Fruit fly (Drosophila melanogaster): ENCODE data around the gene CG32181.

CG32181 gene

DNA sequence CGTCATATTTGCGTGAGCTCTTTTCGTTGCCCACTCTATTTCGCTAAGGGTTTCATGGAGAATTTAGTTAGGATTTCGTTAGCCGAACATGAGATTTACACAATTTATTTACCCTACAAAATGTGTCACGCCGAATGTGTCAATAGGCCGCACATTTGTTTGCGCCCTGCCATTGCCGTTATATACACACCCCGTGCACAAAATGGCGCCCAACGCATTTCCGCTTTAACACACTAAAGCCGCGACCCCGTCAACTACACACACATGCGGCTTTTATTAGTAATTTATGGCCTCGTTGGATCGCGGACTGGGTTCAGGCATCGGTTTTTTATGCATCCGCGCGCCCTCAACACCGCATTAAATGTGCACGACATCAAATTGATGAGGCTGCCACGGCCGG lies 9.0 kb upstream of the CG32181 start, which contains the start of gene Adgf-B:
Gene Adgf-B, minus strand, starts transcription at position 101 of the 400 bp plus-strand sequence.
- peak; percentile 42 for TF ChIP-seq phol (tag; optimal IDR thresholded peaks at IDR 0.05)
- TF ChIP-seq CG15269 (tag; optimal IDR thresholded peaks at IDR 0.05) = no peak
- TF ChIP-seq Med (GFP tag) = peak; percentile 44
- no peak for TF ChIP-seq Sry-β (GFP tag; optimal IDR thresholded peaks at IDR 0.05)
- TF ChIP-seq Ets97D (GFP tag; optimal IDR thresholded peaks at IDR 0.05) = peak; percentile 16

DNA sequence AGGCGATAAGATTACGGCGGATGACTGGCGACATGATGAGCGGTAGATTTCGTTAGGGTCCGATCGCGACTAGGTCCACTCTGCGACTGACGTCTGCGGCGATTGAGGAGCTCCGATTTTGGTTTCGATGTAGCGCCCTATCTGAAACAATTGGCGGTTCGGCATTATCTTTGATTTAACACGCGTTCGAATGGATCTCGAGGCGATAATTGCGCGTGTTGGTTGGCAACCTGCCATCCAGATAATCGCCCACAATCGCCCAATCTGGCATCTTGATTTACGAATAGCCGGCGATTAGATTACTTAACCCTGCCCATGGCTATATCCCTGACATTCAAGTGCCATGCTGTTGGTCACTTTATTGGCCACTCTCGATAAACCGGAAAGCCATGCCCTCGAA lies 5.2 kb upstream of the CG32181 start:
- TF ChIP-seq MTF-1 (GFP tag; optimal IDR thresholded peaks at IDR 0.05; ENCODE audit: borderline replicate concordance) = no peak
- TF ChIP-seq esg (GFP tag; conservative IDR thresholded peaks at IDR 0.05) = no peak
- TF ChIP-seq Spps (tag; optimal IDR thresholded peaks at IDR 0.05) = no peak
- no peak for TF ChIP-seq al (GFP tag; IDR thresholded peaks at IDR 0.05)
- peak; percentile 88 for TF ChIP-seq GATAe (GFP tag; conservative IDR thresholded peaks at IDR 0.05)
- no peak for TF ChIP-seq knrl (GFP tag; IDR thresholded peaks at IDR 0.05; ENCODE audit: partially characterized antibody)
- no peak for TF ChIP-seq CG1792 (GFP tag; optimal IDR thresholded peaks at IDR 0.05)
- TF ChIP-seq CG12219 (GFP tag; optimal IDR thresholded peaks at IDR 0.05) = no peak
- no peak for TF ChIP-seq CG9876 (GFP tag; optimal IDR thresholded peaks at IDR 0.05)
- TF ChIP-seq CG16813 (GFP tag; IDR thresholded peaks at IDR 0.05; ENCODE audit: partially characterized antibody) = no peak
- no peak for TF ChIP-seq CG18764 (GFP tag; optimal IDR thresholded peaks at IDR 0.05)
- no peak for TF ChIP-seq hkb (optimal IDR thresholded peaks at IDR 0.05)
- no peak for TF ChIP-seq hkb (GFP tag; IDR thresholded peaks at IDR 0.05)
- peak; percentile 56 for TF ChIP-seq ftz-f1 (GFP tag; optimal IDR thresholded peaks at IDR 0.05)
- no peak for TF ChIP-seq fd64A (GFP tag; optimal IDR thresholded peaks at IDR 0.05)
- TF ChIP-seq sens-2 (GFP tag; IDR thresholded peaks at IDR 0.05) = 0 out of 2 replicates have a peak, but pooled peaks have one; percentile 20
- TF ChIP-seq CG6765 (GFP tag; optimal IDR thresholded peaks at IDR 0.05) = no peak
- no peak for TF ChIP-seq Eip74EF (GFP tag; optimal IDR thresholded peaks at IDR 0.05)
- TF ChIP-seq tio (GFP tag; optimal IDR thresholded peaks at IDR 0.05) = no peak
- TF ChIP-seq CG43689 (GFP tag; IDR thresholded peaks at IDR 0.05) = no peak
- no peak for TF ChIP-seq Dfd (GFP tag; optimal IDR thresholded peaks at IDR 0.05)
- TF ChIP-seq trh (GFP tag; optimal IDR thresholded peaks at IDR 0.05) = no peak
- TF ChIP-seq CG3726 (GFP tag; IDR thresholded peaks at IDR 0.05) = no peak
- no peak for TF ChIP-seq CG31441 (GFP tag; IDR thresholded peaks at IDR 0.05)
- no peak for TF ChIP-seq mam (GFP tag; optimal IDR thresholded peaks at IDR 0.05)
- 0 out of 3 replicates have a peak, but pooled peaks have one; percentile 34 for TF ChIP-seq vnd (GFP tag; IDR thresholded peaks at IDR 0.05; ENCODE audit: partially characterized antibody)
- no peak for TF ChIP-seq onecut (GFP tag; IDR thresholded peaks at IDR 0.05)
- TF ChIP-seq mirr (GFP tag; optimal IDR thresholded peaks at IDR 0.05) = peak; percentile 86
- no peak for TF ChIP-seq CG10366 (GFP tag; IDR thresholded peaks at IDR 0.05)
- no peak for TF ChIP-seq CG14050 (GFP tag; IDR thresholded peaks at IDR 0.05)
- no peak for TF ChIP-seq BEAF-32 (GFP tag; optimal IDR thresholded peaks at IDR 0.05)
- no peak for TF ChIP-seq rib (GFP tag; IDR thresholded peaks at IDR 0.05)
- TF ChIP-seq Kr (GFP tag; optimal IDR thresholded peaks at IDR 0.05) = no peak
- TF ChIP-seq btn (GFP tag; optimal IDR thresholded peaks at IDR 0.05) = no peak
- no peak for TF ChIP-seq Xbp1 (GFP tag; optimal IDR thresholded peaks at IDR 0.05)
- no peak for TF ChIP-seq CG5953 (GFP tag; IDR thresholded peaks at IDR 0.05)
- TF ChIP-seq Lpt (GFP tag; optimal IDR thresholded peaks at IDR 0.05) = no peak
- TF ChIP-seq ro (GFP tag; IDR thresholded peaks at IDR 0.05) = no peak
- TF ChIP-seq gt (GFP tag; IDR thresholded peaks at IDR 0.05) = no peak
- TF ChIP-seq Dip3 (GFP tag; optimal IDR thresholded peaks at IDR 0.05) = no peak
- TF ChIP-seq Aef1 (GFP tag; IDR thresholded peaks at IDR 0.05) = no peak
- no peak for TF ChIP-seq gce (GFP tag; IDR thresholded peaks at IDR 0.05)
- no peak for TF ChIP-seq CG4424 (GFP tag; optimal IDR thresholded peaks at IDR 0.05)
- no peak for TF ChIP-seq CG2712 (tag; optimal IDR thresholded peaks at IDR 0.05)
- no peak for TF ChIP-seq Bgb (GFP tag; IDR thresholded peaks at IDR 0.05; ENCODE audit: partially characterized antibody)
- TF ChIP-seq Neu2 (GFP tag; optimal IDR thresholded peaks at IDR 0.05; ENCODE audit: borderline replicate concordance) = no peak
